Fruit fly (Drosophila melanogaster) whole organism, pupa: ENCODE measurements around the gene Uros1.

Experiments used
- CG15710 ChIP-seq: fragments of 200-800 bp; sonication (Bioruptor generic); optimal IDR thresholded peaks from 2 replicates; lab custom pipeline; 2018; ENCODE audit warnings: missing biosample characterization, mild to moderate bottlenecking, missing genetic modification characterization, moderate library complexity
- CG17806 ChIP-seq: fragments of 200-800 bp; sonication (Bioruptor generic); optimal IDR thresholded peaks from 2 replicates; lab custom pipeline; 2018; ENCODE audit warnings: missing biosample characterization, mild to moderate bottlenecking, missing genetic modification characterization, moderate library complexity
- CG8159 ChIP-seq: fragments of 200-800 bp; sonication (Bioruptor generic); optimal IDR thresholded peaks from 3 replicates; lab custom pipeline; 2018; ENCODE audit warnings: missing biosample characterization, mild to moderate bottlenecking, missing genetic modification characterization, moderate library complexity
- CG8301 ChIP-seq: fragments of 200-800 bp; sonication (Bioruptor generic); optimal IDR thresholded peaks from 2 replicates; lab custom pipeline; 2018; ENCODE audit warnings: missing biosample characterization, mild to moderate bottlenecking, missing genetic modification characterization
- D1 ChIP-seq: fragments of 200-800 bp; sonication (Bioruptor generic); optimal IDR thresholded peaks from 2 replicates; lab custom pipeline; 2018; ENCODE audit warnings: missing biosample characterization, mild to moderate bottlenecking, missing genetic modification characterization, moderate library complexity
- EcR ChIP-seq: fragments of 200-800 bp; sonication (Bioruptor generic); optimal IDR thresholded peaks from 3 replicates; lab custom pipeline; 2019; ENCODE audit warnings: missing biosample characterization, missing genetic modification characterization, mild to moderate bottlenecking, moderate library complexity, missing genetic modification reagents
- Pif1B ChIP-seq: fragments of 200-800 bp; sonication (Bioruptor generic); optimal IDR thresholded peaks from 3 replicates; lab custom pipeline; 2016; ENCODE audit warnings: missing biosample characterization, missing genetic modification characterization
- Snoo ChIP-seq: fragments of 200-800 bp; sonication (Bioruptor generic); optimal IDR thresholded peaks from 3 replicates; lab custom pipeline; 2017; ENCODE audit warnings: missing biosample characterization, mild to moderate bottlenecking, missing genetic modification characterization, inconsistent platforms
- rn ChIP-seq: fragments of 200-800 bp; sonication (Bioruptor generic); IDR thresholded peaks from 2 replicates; pipeline ENCODE4 v1.3.6; 2022; ENCODE audit warnings: missing biosample characterization, missing genetic modification characterization

DNA sequence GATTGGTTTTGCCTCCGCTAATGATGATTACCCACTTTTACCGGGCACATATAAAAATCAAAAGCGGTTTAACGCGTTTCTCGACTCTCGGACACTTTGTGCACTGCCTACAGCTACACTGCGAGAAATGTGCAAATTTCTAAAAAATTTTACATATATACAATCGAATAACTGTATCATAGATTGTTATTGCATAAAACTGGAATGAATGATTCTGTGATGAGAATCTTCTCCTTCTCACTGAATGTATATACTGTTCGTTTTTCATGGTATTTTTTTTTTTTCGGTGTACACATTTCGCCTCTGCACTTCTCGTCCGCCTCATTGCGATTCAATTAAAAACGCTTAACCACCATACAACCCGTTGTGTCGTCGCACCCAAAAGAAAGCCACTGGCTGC lies 38.8 kb downstream of the Uros1 start:
- TF ChIP-seq D1 (no peak), CG15710 (tag; lab: Kevin White, UChicago) (peak; percentile 78), rn (peak; percentile 76), CG17806 (tag; lab: Kevin White, UChicago) (peak; percentile 73), Snoo (peak; percentile 85), CG8159 (peak; percentile 79), CG8301 (peak; percentile 90), Pif1B (GFP tag; lab: Kevin White, UChicago) (peak; percentile 87), EcR (GFP tag; lab: Kevin White, UChicago) (peak; percentile 28)
